Fruit fly (Drosophila melanogaster): ENCODE data around the gene CG1791.

The CG1791 gene

DNA sequence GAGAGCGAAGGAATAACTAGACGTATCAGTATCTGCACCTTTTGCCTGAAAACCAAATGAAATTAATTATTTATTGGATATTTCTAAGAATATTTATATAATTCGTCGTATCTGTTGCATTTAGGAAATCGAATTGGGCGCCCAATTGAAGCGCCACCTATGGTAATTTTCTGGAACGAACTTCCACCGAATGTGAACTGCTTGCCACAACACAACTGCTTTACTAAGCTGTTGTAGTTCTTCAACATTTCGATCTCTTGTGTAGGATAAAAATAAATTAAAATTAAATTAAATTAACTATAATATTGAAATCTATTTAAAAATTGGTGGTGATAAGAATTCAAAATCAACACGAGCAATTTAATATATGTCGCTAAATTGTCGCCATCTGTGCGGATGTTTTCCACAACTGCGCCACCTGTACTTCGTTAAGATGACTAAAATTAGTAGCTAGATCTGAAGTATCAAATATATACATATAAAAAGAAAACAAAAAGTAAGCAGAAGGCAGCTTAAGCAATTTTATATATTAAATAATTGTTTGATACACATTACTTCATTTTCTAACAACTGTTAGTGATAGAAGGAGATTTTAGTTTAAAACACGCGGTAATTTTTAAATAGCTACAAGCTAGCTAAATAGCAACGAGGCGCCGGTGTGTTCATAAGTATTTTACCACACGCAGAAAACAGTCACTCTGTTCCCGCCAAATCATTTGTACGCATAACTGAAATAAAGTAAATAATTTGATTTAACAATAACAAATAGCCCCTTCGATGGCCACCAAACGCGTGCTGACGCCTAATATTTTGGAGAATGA, 45.3 kb upstream of the CG1791 start, which contains the start of gene Dna2 (continued):
- TF ChIP-seq kah (GFP tag; optimal IDR thresholded peaks at IDR 0.05) = no peak
- TF ChIP-seq crol (GFP tag; IDR thresholded peaks at IDR 0.05) = no peak
- TF ChIP-seq nmo (GFP tag; optimal IDR thresholded peaks at IDR 0.05) = peak; percentile 57
- TF ChIP-seq amos (GFP tag; IDR thresholded peaks at IDR 0.05; ENCODE audit: partially characterized antibody) = no peak
- TF ChIP-seq dm (GFP tag; optimal IDR thresholded peaks at IDR 0.05) = no peak
- TF ChIP-seq CG6175 (GFP tag; IDR thresholded peaks at IDR 0.05) = no peak
- TF ChIP-seq zfh1 (GFP tag; IDR thresholded peaks at IDR 0.05) = 0 out of 3 replicates have a peak, but pooled peaks have one; percentile 32
- no peak for TF ChIP-seq fd102C (GFP tag; optimal IDR thresholded peaks at IDR 0.05)
- no peak for TF ChIP-seq prd (optimal IDR thresholded peaks at IDR 0.05)
- peak; percentile 41; the same call in 2 of the 3 replicates for TF ChIP-seq prd (GFP tag; IDR thresholded peaks at IDR 0.05)
- TF ChIP-seq trem (tag; optimal IDR thresholded peaks at IDR 0.05) = peak; percentile 21
- TF ChIP-seq CG10321 (GFP tag; IDR thresholded peaks at IDR 0.05) = no peak
- TF ChIP-seq Bteb2 (GFP tag; optimal IDR thresholded peaks at IDR 0.05) = no peak
- peak; percentile 34; the same call in 1 of the 3 replicates for TF ChIP-seq knrl (GFP tag; IDR thresholded peaks at IDR 0.05; ENCODE audit: partially characterized antibody)
- TF ChIP-seq Sry-β (GFP tag; optimal IDR thresholded peaks at IDR 0.05) = peak; percentile 66
- TF ChIP-seq slp2 (GFP tag; optimal IDR thresholded peaks at IDR 0.05) = no peak
- TF ChIP-seq zen (tag; optimal IDR thresholded peaks at IDR 0.05) = no peak
- no peak for TF ChIP-seq CG30020 (tag; optimal IDR thresholded peaks at IDR 0.05)
- TF ChIP-seq CG30403 (GFP tag; optimal IDR thresholded peaks at IDR 0.05) = peak; percentile 11
- no peak for TF ChIP-seq CG12942 (GFP tag; optimal IDR thresholded peaks at IDR 0.05)
- TF ChIP-seq CG17612 (GFP tag; IDR thresholded peaks at IDR 0.05) = no peak
- no peak for TF ChIP-seq CG16815 (GFP tag; optimal IDR thresholded peaks at IDR 0.05)
- peak; percentile 34 for TF ChIP-seq CoRest (tag; optimal IDR thresholded peaks at IDR 0.05)
- no peak for TF ChIP-seq YL-1 (GFP tag; optimal IDR thresholded peaks at IDR 0.05)
- TF ChIP-seq CG17802 (tag; optimal IDR thresholded peaks at IDR 0.05) = no peak
- no peak for TF ChIP-seq CG14860 (GFP tag; IDR thresholded peaks at IDR 0.05; ENCODE audit: partially characterized antibody)
- no peak for TF ChIP-seq NC2β (GFP tag; optimal IDR thresholded peaks at IDR 0.05)
- no peak for TF ChIP-seq pita (GFP tag; optimal IDR thresholded peaks at IDR 0.05)
- no peak for TF ChIP-seq sens-2 (GFP tag; IDR thresholded peaks at IDR 0.05)
- TF ChIP-seq pzg (GFP tag; optimal IDR thresholded peaks at IDR 0.05) = peak; percentile 16
- TF ChIP-seq CG6254 (GFP tag; optimal IDR thresholded peaks at IDR 0.05) = no peak
- no peak for TF ChIP-seq ttk (GFP tag; IDR thresholded peaks at IDR 0.05)
- TF ChIP-seq croc (GFP tag; conservative IDR thresholded peaks at IDR 0.05) = peak; percentile 14; the same call in 1 of the 3 replicates
- no peak for TF ChIP-seq CG12236 (GFP tag; optimal IDR thresholded peaks at IDR 0.05)
- TF ChIP-seq Usf (GFP tag; optimal IDR thresholded peaks at IDR 0.05) = no peak
- TF ChIP-seq ems (GFP tag; optimal IDR thresholded peaks at IDR 0.05) = no peak
- no peak for TF ChIP-seq CG11085 (GFP tag; IDR thresholded peaks at IDR 0.05)
- TF ChIP-seq gfzf (GFP tag; optimal IDR thresholded peaks at IDR 0.05) = peak; percentile 62
- no peak for TF ChIP-seq Fer1 (GFP tag; optimal IDR thresholded peaks at IDR 0.05)
- no peak for TF ChIP-seq sob (GFP tag; IDR thresholded peaks at IDR 0.05)
- no peak for TF ChIP-seq maf-S (GFP tag; optimal IDR thresholded peaks at IDR 0.05)
- TF ChIP-seq CG4424 (GFP tag; optimal IDR thresholded peaks at IDR 0.05) = peak; percentile 11
- TF ChIP-seq Aef1 (GFP tag; IDR thresholded peaks at IDR 0.05) = 0 out of 3 replicates have a peak, but pooled peaks have one; percentile 34
- no peak for TF ChIP-seq rib (GFP tag; IDR thresholded peaks at IDR 0.05)
- TF ChIP-seq Tbp (GFP tag; optimal IDR thresholded peaks at IDR 0.05) = no peak
- peak; percentile 15 for TF ChIP-seq BEAF-32 (GFP tag; optimal IDR thresholded peaks at IDR 0.05)
- TF ChIP-seq gem (tag; optimal IDR thresholded peaks at IDR 0.05) = peak; percentile 24
- TF ChIP-seq CG17829 (tag; optimal IDR thresholded peaks at IDR 0.05) = peak; percentile 29
- TF ChIP-seq hth (optimal IDR thresholded peaks at IDR 0.05) = no peak
- peak; percentile 10 for TF ChIP-seq tin (GFP tag; optimal IDR thresholded peaks at IDR 0.05)

All from whole organism, embryonic.